Fruit fly (Drosophila melanogaster): Measurements from ENCODE around the gene Ance.

Gene Ance

dm6 chr2L:13905072-13905847 lies at the start of gene Ance (continued):
- TF ChIP-seq Dek (tag; optimal IDR thresholded peaks at IDR 0.05): peak; percentile 30
- TF ChIP-seq CG7372 (GFP tag; IDR thresholded peaks at IDR 0.05): peak; percentile 31; the same call in 1 of the 2 replicates
- no peak for TF ChIP-seq HmgD (GFP tag; optimal IDR thresholded peaks at IDR 0.05)
- TF ChIP-seq ems (GFP tag; optimal IDR thresholded peaks at IDR 0.05): peak; percentile 9
- TF ChIP-seq ham (GFP tag; IDR thresholded peaks at IDR 0.05): no peak
- TF ChIP-seq CG10267 (tag; optimal IDR thresholded peaks at IDR 0.05): no peak
- no peak for TF ChIP-seq Max (GFP tag; optimal IDR thresholded peaks at IDR 0.05)
- TF ChIP-seq zf30C (GFP tag; optimal IDR thresholded peaks at IDR 0.05): peak; percentile 89
- no peak for TF ChIP-seq sr (GFP tag; IDR thresholded peaks at IDR 0.05)
- TF ChIP-seq Hsf (GFP tag; optimal IDR thresholded peaks at IDR 0.05): no peak
- TF ChIP-seq CG8924 (tag; optimal IDR thresholded peaks at IDR 0.05): peak; percentile 31
- no peak for TF ChIP-seq CG4360 (GFP tag; IDR thresholded peaks at IDR 0.05)
- TF ChIP-seq dysf (GFP tag; IDR thresholded peaks at IDR 0.05): peak; percentile 44; the same call in 2 of the 3 replicates
- peak; percentile 56 for TF ChIP-seq gro (GFP tag; optimal IDR thresholded peaks at IDR 0.05)
- TF ChIP-seq CG10321 (GFP tag; IDR thresholded peaks at IDR 0.05): no peak
- TF ChIP-seq CG11695 (GFP tag; IDR thresholded peaks at IDR 0.05): peak; percentile 61; the same call in 2 of the 3 replicates
- peak; percentile 30 for TF ChIP-seq bcd (GFP tag; optimal IDR thresholded peaks at IDR 0.05)
- TF ChIP-seq dpn (GFP tag; optimal IDR thresholded peaks at IDR 0.05): peak in 1 of 2 experiments; percentile 36
- no peak for TF ChIP-seq B-H2 (GFP tag; optimal IDR thresholded peaks at IDR 0.05)
- peak; percentile 55 for TF ChIP-seq zen (tag; optimal IDR thresholded peaks at IDR 0.05)
- no peak for TF ChIP-seq hth (optimal IDR thresholded peaks at IDR 0.05)
- no peak for TF ChIP-seq esg (GFP tag; conservative IDR thresholded peaks at IDR 0.05)
- TF ChIP-seq chinmo (GFP tag; IDR thresholded peaks at IDR 0.05; ENCODE audit: partially characterized antibody): 0 out of 4 replicates have a peak, but pooled peaks have one; percentile 19
- TF ChIP-seq toy (GFP tag; IDR thresholded peaks at IDR 0.05): 0 out of 2 replicates have a peak, but pooled peaks have one; percentile 9
- peak; percentile 63 for TF ChIP-seq Vsx1 (GFP tag; optimal IDR thresholded peaks at IDR 0.05)
- no peak for TF ChIP-seq CG13624 (GFP tag; optimal IDR thresholded peaks at IDR 0.05)
- TF ChIP-seq Rfx (GFP tag; IDR thresholded peaks at IDR 0.05): peak; percentile 78
- TF ChIP-seq CG34224 (GFP tag; IDR thresholded peaks at IDR 0.05; ENCODE audit: partially characterized antibody): no peak
- TF ChIP-seq prd (optimal IDR thresholded peaks at IDR 0.05): no peak
- TF ChIP-seq prd (GFP tag; IDR thresholded peaks at IDR 0.05): peak; percentile 73
- TF ChIP-seq E2f2 (GFP tag; IDR thresholded peaks at IDR 0.05): peak; percentile 14; the same call in 1 of the 2 replicates
- no peak for TF ChIP-seq Hey (tag; optimal IDR thresholded peaks at IDR 0.05)
- TF ChIP-seq Antp (GFP tag; optimal IDR thresholded peaks at IDR 0.05): no peak
- no peak for TF ChIP-seq NK7.1 (GFP tag; optimal IDR thresholded peaks at IDR 0.05)
- peak; percentile 74 for TF ChIP-seq Jarid2 (GFP tag; optimal IDR thresholded peaks at IDR 0.05)
- no peak for TF ChIP-seq eyg (GFP tag; optimal IDR thresholded peaks at IDR 0.05)
- TF ChIP-seq CG11456 (GFP tag; IDR thresholded peaks at IDR 0.05): 0 out of 3 replicates have a peak, but pooled peaks have one; percentile 20
- TF ChIP-seq pita (GFP tag; optimal IDR thresholded peaks at IDR 0.05): no peak
- TF ChIP-seq GATAe (GFP tag; conservative IDR thresholded peaks at IDR 0.05): no peak; the same call in 1 of the 2 replicates
- no peak for TF ChIP-seq gsb (GFP tag; IDR thresholded peaks at IDR 0.05)
- TF ChIP-seq fd96Cb (tag; optimal IDR thresholded peaks at IDR 0.05): no peak
- TF ChIP-seq nau (GFP tag; optimal IDR thresholded peaks at IDR 0.05): no peak
- TF ChIP-seq CG10366 (GFP tag; IDR thresholded peaks at IDR 0.05): no peak
- 0 out of 2 replicates have a peak, but pooled peaks have one; percentile 48 for TF ChIP-seq wdn (GFP tag; IDR thresholded peaks at IDR 0.05)
- TF ChIP-seq CG12104 (GFP tag; optimal IDR thresholded peaks at IDR 0.05): peak; percentile 22
- TF ChIP-seq CG33557 (GFP tag; optimal IDR thresholded peaks at IDR 0.05): no peak
- TF ChIP-seq CG4820 (GFP tag; optimal IDR thresholded peaks at IDR 0.05): peak; percentile 18
- no peak for TF ChIP-seq CG6654 (GFP tag; optimal IDR thresholded peaks at IDR 0.05)
- peak in 1 of 3 experiments; percentile 34 for TF ChIP-seq lola (GFP tag; optimal IDR thresholded peaks at IDR 0.05)
- TF ChIP-seq CG13424 (tag; optimal IDR thresholded peaks at IDR 0.05): peak; percentile 35

All from whole organism, embryonic.